Fruit fly (Drosophila melanogaster) whole organism, embryonic: ENCODE data around the gene CG15330.

Experiments
- ATbp ChIP-seq: fragments of 200-800 bp; sonication (Bioruptor generic); optimal IDR thresholded peaks from 2 replicates; lab custom pipeline; 2017; ENCODE audit warnings: missing biosample characterization, mild to moderate bottlenecking, missing genetic modification characterization, missing genetic modification reagents
- Adf1 ChIP-seq: fragments of 200-800 bp; sonication (Bioruptor generic); IDR thresholded peaks from 2 replicates; pipeline ENCODE4 v1.3.6; 2022; ENCODE audit warnings: missing biosample characterization, missing genetic modification characterization
- Blimp-1 ChIP-seq: fragments of 200-800 bp; sonication (Bioruptor generic); optimal IDR thresholded peaks from 3 replicates; lab custom pipeline; 2018; ENCODE audit warnings: missing biosample characterization, missing genetic modification characterization, mild to moderate bottlenecking, moderate library complexity, missing genetic modification reagents
- CG10209 ChIP-seq: fragments of 200-800 bp; sonication (Bioruptor generic); optimal IDR thresholded peaks from 3 replicates; lab custom pipeline; 2017; ENCODE audit warnings: missing biosample characterization, mild to moderate bottlenecking, missing genetic modification characterization, missing genetic modification reagents
- CG11504 ChIP-seq: fragments of 200-800 bp; sonication (Bioruptor generic); optimal IDR thresholded peaks from 3 replicates; lab custom pipeline; 2019; ENCODE audit warnings: missing biosample characterization, mild to moderate bottlenecking, missing genetic modification characterization, moderate library complexity
- CG1233 ChIP-seq: fragments of 200-800 bp; sonication (Bioruptor generic); optimal IDR thresholded peaks from 4 replicates; lab custom pipeline; 2018; ENCODE audit warnings: missing biosample characterization, mild to moderate bottlenecking, missing genetic modification characterization
- CG12391 ChIP-seq: fragments of 200-800 bp; sonication (Bioruptor generic); optimal IDR thresholded peaks from 3 replicates; lab custom pipeline; 2018; ENCODE audit warnings: missing biosample characterization, mild to moderate bottlenecking, missing genetic modification characterization, moderate library complexity
- CG12659 ChIP-seq: fragments of 200-800 bp; sonication (Bioruptor generic); optimal IDR thresholded peaks from 3 replicates; lab custom pipeline; 2017; ENCODE audit warnings: mild to moderate bottlenecking, missing biosample characterization, missing genetic modification reagents, missing genetic modification characterization
- CG12942 ChIP-seq: fragments of 200-800 bp; sonication (Bioruptor generic); optimal IDR thresholded peaks from 3 replicates; lab custom pipeline; 2016; ENCODE audit warnings: missing biosample characterization, missing genetic modification characterization
- CG15601 ChIP-seq: fragments of 200-800 bp; sonication (Bioruptor generic); optimal IDR thresholded peaks from 3 replicates; lab custom pipeline; 2019; ENCODE audit warnings: missing biosample characterization, mild to moderate bottlenecking, missing genetic modification characterization, moderate library complexity
- CG17385 ChIP-seq: fragments of 200-800 bp; sonication (Bioruptor generic); optimal IDR thresholded peaks from 3 replicates; lab custom pipeline; 2018; ENCODE audit warnings: missing biosample characterization, mild to moderate bottlenecking, missing genetic modification characterization
- CG18599 ChIP-seq: fragments of 200-800 bp; sonication (Bioruptor generic); optimal IDR thresholded peaks from 3 replicates; lab custom pipeline; 2017; ENCODE audit warnings: missing biosample characterization, missing genetic modification characterization, mild to moderate bottlenecking, moderate library complexity, missing genetic modification reagents
- CG18619 ChIP-seq: fragments of 200-800 bp; sonication (Bioruptor generic); optimal IDR thresholded peaks from 3 replicates; lab custom pipeline; 2017; ENCODE audit warnings: missing biosample characterization, mild to moderate bottlenecking, missing genetic modification characterization
- CG2120 ChIP-seq: fragments of 200-800 bp; sonication (Bioruptor generic); optimal IDR thresholded peaks from 3 replicates; lab custom pipeline; 2016; ENCODE audit warnings: missing biosample characterization, missing genetic modification characterization
- CG31441 ChIP-seq: fragments of 200-800 bp; sonication (Bioruptor generic); IDR thresholded peaks from 2 replicates; pipeline ENCODE4 v1.3.6; 2022; ENCODE audit warnings: missing biosample characterization, missing genetic modification characterization
- CG33557 ChIP-seq: fragments of 200-800 bp; sonication (Bioruptor generic); optimal IDR thresholded peaks from 2 replicates; lab custom pipeline; 2019; ENCODE audit warnings: missing biosample characterization, mild to moderate bottlenecking, missing genetic modification characterization, moderate library complexity
- CG3995 ChIP-seq: fragments of 200-800 bp; sonication (Bioruptor generic); optimal IDR thresholded peaks from 3 replicates; lab custom pipeline; 2016; ENCODE audit warnings: missing biosample characterization, missing genetic modification characterization
- CG6689 ChIP-seq: fragments of 200-800 bp; sonication (Bioruptor generic); IDR thresholded peaks from 2 replicates; pipeline ENCODE4 v1.3.6; 2022; ENCODE audit warnings: missing biosample characterization, missing genetic modification characterization
- CG7786 ChIP-seq: fragments of 200-800 bp; sonication (Bioruptor generic); optimal IDR thresholded peaks from 2 replicates; lab custom pipeline; 2016; ENCODE audit warnings: missing biosample characterization, missing genetic modification characterization
- CG9932 ChIP-seq: fragments of 200-800 bp; sonication (Bioruptor generic); IDR thresholded peaks from 2 replicates; pipeline ENCODE4 v1.3.6; 2022; ENCODE audit warnings: missing biosample characterization, missing genetic modification characterization
- Chrac-16 ChIP-seq: fragments of 200-800 bp; sonication (Bioruptor generic); optimal IDR thresholded peaks from 3 replicates; lab custom pipeline; 2016; ENCODE audit warnings: missing biosample characterization, missing genetic modification characterization
- D19B ChIP-seq: fragments of 200-800 bp; sonication (Bioruptor generic); optimal IDR thresholded peaks from 2 replicates; lab custom pipeline; 2017; ENCODE audit warnings: missing biosample characterization, mild to moderate bottlenecking, missing genetic modification characterization
- Dbx ChIP-seq: fragments of 200-800 bp; sonication (Bioruptor generic); IDR thresholded peaks from 3 replicates; pipeline ENCODE4 v1.3.6; 2022; ENCODE audit warnings: missing biosample characterization, missing genetic modification characterization
- Doc3 ChIP-seq: fragments of 200-800 bp; sonication (Bioruptor generic); IDR thresholded peaks from 3 replicates; pipeline ENCODE4 v1.3.6; 2022; ENCODE audit warnings: missing biosample characterization, missing genetic modification characterization; ENCODE audit not compliant: partially characterized antibody
- Fer2 ChIP-seq: fragments of 200-800 bp; sonication (Bioruptor generic); optimal IDR thresholded peaks from 2 replicates; lab custom pipeline; 2018; ENCODE audit warnings: missing biosample characterization, mild to moderate bottlenecking, missing genetic modification characterization, moderate library complexity
- HHEX ChIP-seq: fragments of 200-800 bp; sonication (Bioruptor generic); optimal IDR thresholded peaks from 3 replicates; lab custom pipeline; 2017; ENCODE audit warnings: missing biosample characterization, mild to moderate bottlenecking, missing genetic modification characterization, missing genetic modification reagents
- HLH4C ChIP-seq: fragments of 200-800 bp; sonication (Bioruptor generic); IDR thresholded peaks from 3 replicates; pipeline ENCODE4 v1.3.6; 2022; ENCODE audit warnings: missing biosample characterization, missing genetic modification characterization; ENCODE audit not compliant: partially characterized antibody
- Hmr ChIP-seq: fragments of 200-800 bp; sonication (Bioruptor generic); optimal IDR thresholded peaks from 3 replicates; lab custom pipeline; 2017; ENCODE audit warnings: mild to moderate bottlenecking, missing biosample characterization, missing genetic modification reagents, missing genetic modification characterization
- Meics ChIP-seq: fragments of 200-800 bp; sonication (Bioruptor generic); optimal IDR thresholded peaks from 2 replicates; lab custom pipeline; 2017; ENCODE audit warnings: missing biosample characterization, mild to moderate bottlenecking, missing genetic modification characterization
- Sox100B ChIP-seq: fragments of 200-800 bp; sonication (Bioruptor generic); optimal IDR thresholded peaks from 3 replicates; lab custom pipeline; 2018; ENCODE audit warnings: missing biosample characterization, mild to moderate bottlenecking, missing genetic modification characterization
- Stat92E ChIP-seq, 3 experiments: fragments of >200 bp in 2 of 3; fragments of 200-800 bp in 1 of 3; sonication (Bioruptor generic) in 1 of 3; optimal IDR thresholded peaks; 2 replicates each; lab custom pipeline; 2017 to 2019; ENCODE audit warnings: missing biosample characterization in 3 of 3, missing genetic modification characterization in 3 of 3, mild to moderate bottlenecking in 1 of 3, moderate library complexity in 1 of 3
- Tbp ChIP-seq: fragments of >200 bp; optimal IDR thresholded peaks from 2 replicates; lab custom pipeline; 2018; ENCODE audit warnings: missing biosample characterization, missing genetic modification characterization
- Xbp1 ChIP-seq: fragments of 200-800 bp; sonication (Bioruptor generic); optimal IDR thresholded peaks from 3 replicates; lab custom pipeline; 2016; ENCODE audit warnings: missing biosample characterization, mild to moderate bottlenecking, missing genetic modification characterization
- amos ChIP-seq: fragments of 200-800 bp; sonication (Bioruptor generic); IDR thresholded peaks from 2 replicates; pipeline ENCODE4 v1.3.6; 2022; ENCODE audit warnings: missing biosample characterization, missing genetic modification characterization; ENCODE audit not compliant: partially characterized antibody
- bbx ChIP-seq: fragments of 200-800 bp; sonication (Bioruptor generic); IDR thresholded peaks from 2 replicates; pipeline ENCODE4 v1.3.6; 2022; ENCODE audit warnings: missing biosample characterization, missing genetic modification characterization; ENCODE audit not compliant: partially characterized antibody
- bcd ChIP-seq: fragments of 200-800 bp; sonication (Bioruptor generic); optimal IDR thresholded peaks from 2 replicates; lab custom pipeline; 2017; ENCODE audit warnings: missing biosample characterization, mild to moderate bottlenecking, missing genetic modification characterization
- bigmax ChIP-seq: fragments of 200-800 bp; sonication (Bioruptor generic); optimal IDR thresholded peaks from 2 replicates; lab custom pipeline; 2018; ENCODE audit warnings: missing biosample characterization, mild to moderate bottlenecking, missing genetic modification characterization
- bsh ChIP-seq, 2 experiments: fragments of 200-800 bp; sonication (Bioruptor generic); optimal IDR thresholded peaks; 2 replicates each; lab custom pipeline; 2017 to 2018; ENCODE audit warnings: mild to moderate bottlenecking in 2 of 2, missing biosample characterization in 2 of 2, missing genetic modification characterization in 2 of 2, moderate library complexity in 1 of 2
- cas ChIP-seq: fragments of 200-800 bp; sonication (Bioruptor generic); IDR thresholded peaks from 2 replicates; pipeline ENCODE4 v1.3.6; 2022; ENCODE audit warnings: missing biosample characterization, missing genetic modification characterization
- chinmo ChIP-seq: fragments of 200-800 bp; sonication (Bioruptor generic); IDR thresholded peaks from 4 replicates; pipeline ENCODE4 v1.3.6; 2022; ENCODE audit warnings: missing biosample characterization, missing genetic modification characterization; ENCODE audit not compliant: partially characterized antibody
- cwo ChIP-seq: fragments of 200-800 bp; sonication (Bioruptor generic); optimal IDR thresholded peaks from 3 replicates; lab custom pipeline; 2017; ENCODE audit warnings: missing biosample characterization, missing genetic modification characterization, mild to moderate bottlenecking, moderate library complexity, missing genetic modification reagents
- dysf ChIP-seq: fragments of 200-800 bp; sonication (Bioruptor generic); IDR thresholded peaks from 3 replicates; pipeline ENCODE4 v1.3.6; 2022; ENCODE audit warnings: missing biosample characterization, missing genetic modification characterization
- lab ChIP-seq: fragments of 200-800 bp; sonication (Bioruptor generic); optimal IDR thresholded peaks from 3 replicates; lab custom pipeline; 2017; ENCODE audit warnings: missing biosample characterization, missing genetic modification characterization, mild to moderate bottlenecking, moderate library complexity, missing genetic modification reagents
- sisA ChIP-seq: fragments of 200-800 bp; sonication (Bioruptor generic); IDR thresholded peaks from 2 replicates; pipeline ENCODE4 v1.3.6; 2022; ENCODE audit warnings: missing biosample characterization, missing genetic modification characterization
- sna ChIP-seq: fragments of 200-800 bp; sonication (Bioruptor generic); IDR thresholded peaks from 2 replicates; pipeline ENCODE4 v1.3.6; 2022; ENCODE audit warnings: missing biosample characterization, missing genetic modification characterization; ENCODE audit not compliant: partially characterized antibody
- vnd ChIP-seq: fragments of 200-800 bp; sonication (Bioruptor generic); IDR thresholded peaks from 3 replicates; pipeline ENCODE4 v1.3.6; 2022; ENCODE audit warnings: missing biosample characterization, missing genetic modification characterization; ENCODE audit not compliant: partially characterized antibody
- wor ChIP-seq: fragments of 200-800 bp; sonication (Bioruptor generic); IDR thresholded peaks from 2 replicates; pipeline ENCODE4 v1.3.6; 2022; ENCODE audit warnings: missing biosample characterization, missing genetic modification characterization

CG15330 gene

dm6 chrX:7968215-7968799 is 12.4 kb downstream of the CG15330 start, which contains the start of gene sws:
TSS of gene sws (minus strand) at chrX:7968236.
- TF ChIP-seq CG33557 (GFP tag; lab: Kevin White, UChicago) (peak; percentile 1), Stat92E (GFP tag; optimal IDR thresholded peaks at IDR 0.05; lab: Kevin White, UChicago) (no peak), CG3995 (GFP tag; lab: Kevin White, UChicago) (no peak), CG1233 (GFP tag; lab: Kevin White, UChicago) (peak; percentile 32), ATbp (GFP tag; lab: Kevin White, UChicago) (no peak), CG17385 (GFP tag; lab: Kevin White, UChicago) (peak; percentile 9), bbx (GFP tag; lab: Robert Waterston, UW) (peak; percentile 70), CG31441 (GFP tag; lab: Robert Waterston, UW) (peak; percentile 61), Chrac-16 (peak; percentile 28), chinmo (GFP tag; lab: Robert Waterston, UW) (peak; percentile 9; the same call in 1 of the 4 replicates), Hmr (GFP tag; lab: Kevin White, UChicago) (peak; percentile 47), CG10209 (GFP tag; lab: Kevin White, UChicago) (peak; percentile 23), CG12659 (GFP tag; lab: Kevin White, UChicago) (peak; percentile 46), Blimp-1 (GFP tag; lab: Kevin White, UChicago) (peak; percentile 43), CG9932 (GFP tag; lab: Robert Waterston, UW) (peak; percentile 40; the same call in 1 of the 2 replicates), sisA (GFP tag; lab: Robert Waterston, UW) (no peak), bigmax (GFP tag; lab: Kevin White, UChicago) (no peak), CG11504 (tag; lab: Kevin White, UChicago) (peak; percentile 55), CG2120 (GFP tag; lab: Kevin White, UChicago) (peak; percentile 50), HLH4C (GFP tag; lab: Robert Waterston, UW) (peak; percentile 75), Dbx (GFP tag; lab: Robert Waterston, UW) (peak; percentile 38; the same call in 1 of the 3 replicates), cas (GFP tag; lab: Robert Waterston, UW) (no peak), Tbp (no peak), CG7786 (GFP tag; lab: Kevin White, UChicago) (no peak), amos (GFP tag; lab: Robert Waterston, UW) (peak; percentile 75), lab (GFP tag; lab: Kevin White, UChicago) (peak; percentile 63), Fer2 (tag; lab: Kevin White, UChicago) (peak; percentile 19), vnd (peak; percentile 52; the same call in 2 of the 3 replicates), Sox100B (GFP tag; lab: Kevin White, UChicago) (peak; percentile 40), CG15601 (tag; lab: Kevin White, UChicago) (peak; percentile 27), bsh (GFP tag; optimal IDR thresholded peaks at IDR 0.05; lab: Kevin White, UChicago) (peak in 1 of 2 experiments; percentile 51), CG12942 (GFP tag; lab: Kevin White, UChicago) (peak; percentile 25), wor (GFP tag; lab: Robert Waterston, UW) (no peak), bcd (GFP tag; lab: Kevin White, UChicago) (peak; percentile 50), sna (peak; percentile 45), CG6689 (peak; percentile 24; the same call in 1 of the 2 replicates), Meics (GFP tag; lab: Kevin White, UChicago) (peak; percentile 53), dysf (GFP tag; lab: Robert Waterston, UW) (peak; percentile 45; the same call in 1 of the 3 replicates), CG18599 (GFP tag; lab: Kevin White, UChicago) (peak; percentile 67), Adf1 (GFP tag; lab: Robert Waterston, UW) (no peak), CG12391 (peak; percentile 61), HHEX (peak; percentile 38), CG18619 (GFP tag; lab: Kevin White, UChicago) (peak; percentile 29), Xbp1 (GFP tag; lab: Kevin White, UChicago) (peak; percentile 43), Doc3 (GFP tag; lab: Robert Waterston, UW) (peak; percentile 71), cwo (peak; percentile 2), D19B (GFP tag; lab: Kevin White, UChicago) (peak; percentile 10)
